Worm (Caenorhabditis elegans): ENCODE data around the gene uev-2.

The uev-2 gene

DNA sequence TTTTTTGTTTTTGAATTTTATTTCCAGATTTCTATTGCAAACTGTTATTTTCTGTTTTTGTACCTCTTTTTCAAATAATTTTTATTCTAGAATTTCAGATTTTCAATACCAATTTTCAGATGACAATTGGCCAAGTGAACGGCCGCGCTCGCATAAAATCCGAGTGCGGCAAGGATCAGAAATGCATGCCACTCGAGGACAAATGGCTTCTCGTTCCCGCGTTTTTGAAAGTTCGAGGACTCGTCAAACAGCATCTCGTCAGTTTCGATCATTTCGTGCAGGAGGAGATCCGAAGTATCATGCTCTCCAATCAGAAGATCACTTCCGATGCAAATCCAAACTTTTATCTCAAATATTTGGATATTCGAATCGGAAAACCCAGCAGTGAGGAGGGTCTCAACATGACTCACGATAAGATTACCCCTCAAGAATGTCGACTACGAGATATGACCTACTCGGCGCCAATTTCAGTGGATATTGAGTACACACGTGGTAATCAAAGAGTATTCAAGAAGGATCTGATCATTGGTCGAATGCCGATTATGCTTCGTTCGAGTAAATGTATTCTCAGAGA lies 25.6 kb upstream of the uev-2 start, which contains the start of gene rpc-2 (continued):
- TF ChIP-seq F57C9.4 (tag; optimal IDR thresholded peaks at IDR 0.05), result no peak
- TF ChIP-seq madf-8 (GFP tag; conservative IDR thresholded peaks at IDR 0.05), result no peak
- no peak for TF ChIP-seq hlh-12 (tag; optimal IDR thresholded peaks at IDR 0.05)
- TF ChIP-seq ztf-3 (GFP tag; optimal IDR thresholded peaks at IDR 0.05), result no peak
- TF ChIP-seq hsf-1 (GFP tag; IDR thresholded peaks at IDR 0.05), result peak; percentile 72
- TF ChIP-seq aptf-2 (GFP tag; conservative IDR thresholded peaks at IDR 0.05), result no peak
- TF ChIP-seq B0261.1 (tag; optimal IDR thresholded peaks at IDR 0.05), result no peak
- no peak for TF ChIP-seq snpc-1.3 (tag; optimal IDR thresholded peaks at IDR 0.05; ENCODE audit: insufficient read depth)
- no peak for TF ChIP-seq let-526 (GFP tag; IDR thresholded peaks at IDR 0.05)
- 0 out of 2 replicates have a peak, but pooled peaks have one; percentile 76 for TF ChIP-seq nfya-2 (GFP tag; IDR thresholded peaks at IDR 0.05)
- no peak for TF ChIP-seq bed-1 (GFP tag; IDR thresholded peaks at IDR 0.05)
- TF ChIP-seq zfh-2 (GFP tag; conservative IDR thresholded peaks at IDR 0.05), result peak; percentile 43; the same call in 1 of the 2 replicates
- no peak for TF ChIP-seq snpc-4 (GFP tag; optimal IDR thresholded peaks at IDR 0.05)
- no peak for TF ChIP-seq snpc-4 (tag; optimal IDR thresholded peaks at IDR 0.05)
- no peak for TF ChIP-seq unc-130 (GFP tag; optimal IDR thresholded peaks at IDR 0.05)
- no peak for TF ChIP-seq lsy-27 (tag; optimal IDR thresholded peaks at IDR 0.05; ENCODE audit: borderline replicate concordance, insufficient read depth)
- no peak for TF ChIP-seq repo-1 (tag; optimal IDR thresholded peaks at IDR 0.05)
- TF ChIP-seq fkh-3 (tag; optimal IDR thresholded peaks at IDR 0.05), result peak; percentile 32
- TF ChIP-seq ceh-79 (tag; optimal IDR thresholded peaks at IDR 0.05), result no peak
- peak; percentile 47; the same call in 1 of the 2 replicates for TF ChIP-seq madf-3 (GFP tag; IDR thresholded peaks at IDR 0.05)
- TF ChIP-seq egl-18 (GFP tag; IDR thresholded peaks at IDR 0.05), result no peak
- TF ChIP-seq ztf-26 (tag; optimal IDR thresholded peaks at IDR 0.05), result peak; percentile 3
- no peak for TF ChIP-seq let-607 (tag; optimal IDR thresholded peaks at IDR 0.05)
- TF ChIP-seq attf-5 (GFP tag; optimal IDR thresholded peaks at IDR 0.05), result no peak
- TF ChIP-seq D2030.7 (GFP tag; IDR thresholded peaks at IDR 0.05), result no peak
- peak; percentile 70 for TF ChIP-seq athp-1 (tag; optimal IDR thresholded peaks at IDR 0.05)
- TF ChIP-seq attf-3 (GFP tag; conservative IDR thresholded peaks at IDR 0.05), result no peak
- peak; percentile 86 for TF ChIP-seq Y53G8AR.9 (GFP tag; conservative IDR thresholded peaks at IDR 0.05)
- TF ChIP-seq hlh-26 (GFP tag; conservative IDR thresholded peaks at IDR 0.05), result no peak
- no peak for TF ChIP-seq F55B11.4 (tag; optimal IDR thresholded peaks at IDR 0.05; ENCODE audit: borderline replicate concordance, insufficient read depth)
- TF ChIP-seq chd-7 (tag; optimal IDR thresholded peaks at IDR 0.05), result peak; percentile 85
- TF ChIP-seq akir-1 (GFP tag; optimal IDR thresholded peaks at IDR 0.05), result no peak
- no peak for TF ChIP-seq lir-1 (GFP tag; conservative IDR thresholded peaks at IDR 0.05)
- TF ChIP-seq tbp1 (GFP tag; optimal IDR thresholded peaks at IDR 0.05), result no peak
- no peak for TF ChIP-seq xnd-1 (tag; optimal IDR thresholded peaks at IDR 0.05)
- TF ChIP-seq T07F8.4 (tag; optimal IDR thresholded peaks at IDR 0.05), result no peak
- TF ChIP-seq aptf-3 (GFP tag; IDR thresholded peaks at IDR 0.05), result 0 out of 2 replicates have a peak, but pooled peaks have one; percentile 27
- TF ChIP-seq hmg-1.2 (GFP tag; IDR thresholded peaks at IDR 0.05), result 0 out of 2 replicates have a peak, but pooled peaks have one; percentile 16
- TF ChIP-seq bed-2 (GFP tag; IDR thresholded peaks at IDR 0.05), result no peak
- TF ChIP-seq pha-4 (tag; optimal IDR thresholded peaks at IDR 0.05), result no peak
- TF ChIP-seq nfyb-1 (GFP tag; IDR thresholded peaks at IDR 0.05), result no peak
- TF ChIP-seq dpff-1 (tag; optimal IDR thresholded peaks at IDR 0.05), result peak; percentile 74
- no peak for TF ChIP-seq K11D2.4 (GFP tag; IDR thresholded peaks at IDR 0.05)
- no peak for TF ChIP-seq nfya-1 (tag; optimal IDR thresholded peaks at IDR 0.05; ENCODE audit: borderline replicate concordance, insufficient read depth)
- no peak for TF ChIP-seq snpc-3.4 (tag; optimal IDR thresholded peaks at IDR 0.05)
- TF ChIP-seq mes-4 (tag; optimal IDR thresholded peaks at IDR 0.05), result no peak
- no peak for TF ChIP-seq die-1 (tag; optimal IDR thresholded peaks at IDR 0.05)
- TF ChIP-seq nhr-90 (tag; optimal IDR thresholded peaks at IDR 0.05), result peak; percentile 59
